Worm (Caenorhabditis elegans) whole organism, mixed stage, embryonic: ENCODE measurements around the gene skpo-1.

Experiments used
- ceh-39 ChIP-seq: fragments of 150-350 bp; optimal IDR thresholded peaks from 2 replicates; lab custom pipeline; 2014; ENCODE audit warnings: missing biosample characterization, missing genetic modification characterization
- ces-1 ChIP-seq: fragments of 150-350 bp; optimal IDR thresholded peaks from 2 replicates; lab custom pipeline; 2014; ENCODE audit warnings: missing biosample characterization, missing genetic modification reagents, missing genetic modification characterization
- cnd-1 ChIP-seq: fragments of 200-800 bp; sonication (Bioruptor generic); optimal IDR thresholded peaks from 2 replicates; lab custom pipeline; 2018; ENCODE audit warnings: mild to moderate bottlenecking, missing genetic modification characterization, missing compliant biosample characterization
- elt-1 ChIP-seq: sonication (generic microtip); optimal IDR thresholded peaks from 2 replicates; lab custom pipeline; 2017; ENCODE audit warnings: missing genetic modification characterization, mild to moderate bottlenecking, missing compliant biosample characterization, antibody characterized with exemption, moderate library complexity, borderline replicate concordance; ENCODE audit not compliant: insufficient read depth
- flh-1 ChIP-seq: fragments of 200-800 bp; sonication (Bioruptor generic); optimal IDR thresholded peaks from 2 replicates; lab custom pipeline; 2018; ENCODE audit warnings: mild to moderate bottlenecking, missing genetic modification characterization, moderate library complexity, missing compliant biosample characterization
- ham-2 ChIP-seq: fragments of 200-800 bp; sonication (Bioruptor generic); optimal IDR thresholded peaks from 2 replicates; lab custom pipeline; 2018; ENCODE audit warnings: mild to moderate bottlenecking, missing genetic modification characterization, missing compliant biosample characterization
- lsy-2 ChIP-seq: fragments of 150-350 bp; optimal IDR thresholded peaks from 2 replicates; lab custom pipeline; 2014; ENCODE audit warnings: missing biosample characterization, missing genetic modification characterization
- nhr-237 ChIP-seq: fragments of 150-350 bp; optimal IDR thresholded peaks from 2 replicates; lab custom pipeline; 2014; ENCODE audit warnings: missing biosample characterization, missing genetic modification characterization

skpo-1 gene

DNA sequence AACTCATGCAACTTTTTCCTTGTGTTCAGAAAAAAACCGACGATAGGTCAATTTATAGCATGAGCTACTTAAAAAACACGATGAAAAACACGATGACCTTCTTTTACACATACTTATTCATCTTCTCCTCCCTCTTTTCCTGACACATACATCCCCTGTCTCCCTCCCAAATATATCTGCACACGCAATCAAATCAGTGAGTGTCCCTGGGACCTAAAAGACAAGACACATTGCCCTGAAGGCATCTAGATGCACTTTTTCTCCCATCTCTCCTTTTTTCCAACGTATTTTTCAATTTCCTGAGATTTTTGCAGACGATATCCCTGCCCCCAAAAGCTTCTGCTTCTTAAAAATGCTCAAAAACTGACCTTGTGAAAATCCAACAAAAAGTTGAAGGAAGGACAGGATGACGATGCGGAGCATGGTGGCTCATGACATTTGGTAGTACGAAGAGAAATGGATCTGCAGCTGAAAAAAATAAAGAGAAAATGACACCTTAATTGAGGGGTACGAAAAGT lies 50.4 kb downstream of the skpo-1 start, which contains the start of gene C26D10.6:
Gene C26D10.6 (minus strand): TSS at position 468 of the 518 bp plus-strand sequence.
- no peak for TF ChIP-seq nhr-237 (tag; lab: Kevin White, UChicago)
- TF ChIP-seq lsy-2 (tag; lab: Kevin White, UChicago) = no peak
- TF ChIP-seq ham-2 (GFP tag; lab: Kevin White, UChicago) = no peak
- no peak for TF ChIP-seq ceh-39 (tag; lab: Kevin White, UChicago)
- peak; percentile 80 for TF ChIP-seq ces-1 (GFP tag; lab: Kevin White, UChicago)
- TF ChIP-seq flh-1 (GFP tag; lab: Kevin White, UChicago) = no peak
- TF ChIP-seq cnd-1 (tag; lab: Kevin White, UChicago) = no peak
- TF ChIP-seq elt-1 (tag; lab: Kevin White, UChicago) = no peak

DNA sequence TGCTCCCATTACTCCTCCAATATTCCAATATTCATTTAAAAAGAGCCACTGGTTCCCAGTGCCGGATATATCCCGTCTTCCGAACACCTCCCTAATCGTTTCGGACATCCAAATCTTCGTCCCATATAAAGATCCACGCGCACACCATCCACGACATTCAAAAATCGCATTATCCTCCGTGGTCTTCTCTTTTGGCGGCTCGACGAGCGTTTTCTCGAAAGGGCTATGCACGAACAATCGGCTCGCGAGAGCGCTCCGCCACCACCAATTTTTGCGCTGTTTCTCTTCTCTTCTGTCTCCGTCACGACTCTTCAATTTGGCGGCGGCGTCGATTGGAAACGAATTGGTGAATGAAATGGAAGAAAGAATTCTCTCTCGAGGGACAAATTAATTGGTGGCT lies 51.4 kb downstream of the skpo-1 start:
- no peak for TF ChIP-seq cnd-1 (tag; lab: Kevin White, UChicago)
- TF ChIP-seq ces-1 (GFP tag; lab: Kevin White, UChicago) = peak; percentile 78
